Worm (Caenorhabditis elegans): ENCODE data around the gene srj-5.
A peak's percentile ranks its signal among the peaks of the same experiment; 100 is the strongest.

Gene srj-5

ce11 chrV:635630-636029 is 17.2 kb downstream of the srj-5 start (continued):
- TF ChIP-seq lin-13 (GFP tag; optimal IDR thresholded peaks at IDR 0.05) (no peak), hlh-30 (tag; optimal IDR thresholded peaks at IDR 0.05; ENCODE audit: insufficient read depth) (peak; percentile 87), mes-2 (tag; optimal IDR thresholded peaks at IDR 0.05; ENCODE audit: poor library complexity, severe bottlenecking) (peak; percentile 33), D1046.2 (GFP tag; IDR thresholded peaks at IDR 0.05) (no peak), F44E2.7 (GFP tag; IDR thresholded peaks at IDR 0.05) (no peak), Y75B8A.6 (GFP tag; IDR thresholded peaks at IDR 0.05) (no peak), nhr-25 (tag; optimal IDR thresholded peaks at IDR 0.05; ENCODE audit: borderline replicate concordance, insufficient read depth) (no peak), php-3 (GFP tag; IDR thresholded peaks at IDR 0.05) (no peak), spr-3 (GFP tag; optimal IDR thresholded peaks at IDR 0.05) (no peak)

ce11 chrV:634855-635254 is 18.0 kb downstream of the srj-5 start, which contains the start of gene F48G7.10:
Gene F48G7.10 (minus strand): TSS chrV:634955.
- TF ChIP-seq ctbp-1 (GFP tag; IDR thresholded peaks at IDR 0.05) = no peak
- no peak for TF ChIP-seq daf-8 (GFP tag; IDR thresholded peaks at IDR 0.05)
- no peak for TF ChIP-seq ceh-32 (tag; optimal IDR thresholded peaks at IDR 0.05; ENCODE audit: poor library complexity)
- TF ChIP-seq lin-39 (tag; optimal IDR thresholded peaks at IDR 0.05) = no peak
- no peak for TF ChIP-seq sdz-12 (GFP tag; optimal IDR thresholded peaks at IDR 0.05)
- no peak for TF ChIP-seq nhr-237 (tag; optimal IDR thresholded peaks at IDR 0.05)
- no peak for TF ChIP-seq zag-1 (tag; optimal IDR thresholded peaks at IDR 0.05)
- TF ChIP-seq snpc-1.2 (GFP tag; IDR thresholded peaks at IDR 0.05) = no peak
- no peak for TF ChIP-seq mdl-1 (tag; optimal IDR thresholded peaks at IDR 0.05)
- TF ChIP-seq nhr-25 (tag; optimal IDR thresholded peaks at IDR 0.05; ENCODE audit: borderline replicate concordance, insufficient read depth) = no peak
- no peak for TF ChIP-seq arid-1 (GFP tag; conservative IDR thresholded peaks at IDR 0.05)
- TF ChIP-seq ztf-11 (tag; optimal IDR thresholded peaks at IDR 0.05) = no peak
- no peak for TF ChIP-seq unc-130 (GFP tag; optimal IDR thresholded peaks at IDR 0.05)
- no peak for TF ChIP-seq dpl-1 (GFP tag; optimal IDR thresholded peaks at IDR 0.05)
- TF ChIP-seq Y105C5A.15 (GFP tag; IDR thresholded peaks at IDR 0.05) = no peak
- no peak for TF ChIP-seq ztf-7 (tag; optimal IDR thresholded peaks at IDR 0.05)
- TF ChIP-seq unc-62 (GFP tag; optimal IDR thresholded peaks at IDR 0.05 in 1 of 2) = no peak
- TF ChIP-seq unc-62 (tag; optimal IDR thresholded peaks at IDR 0.05) = no peak
- TF ChIP-seq saeg-2 (GFP tag; IDR thresholded peaks at IDR 0.05) = no peak

ce11 chrV:631832-632231 is 21.0 kb downstream of the srj-5 start:
- TF ChIP-seq dmd-6 (GFP tag; IDR thresholded peaks at IDR 0.05) (0 out of 2 replicates have a peak, but pooled peaks have one; percentile 18), nhr-41 (GFP tag; IDR thresholded peaks at IDR 0.05) (no peak), dve-1 (tag; optimal IDR thresholded peaks at IDR 0.05; ENCODE audit: insufficient read depth) (peak; percentile 38), aly-2 (tag; optimal IDR thresholded peaks at IDR 0.05) (no peak), nhr-6 (tag; optimal IDR thresholded peaks at IDR 0.05) (no peak), tra-1 (GFP tag; IDR thresholded peaks at IDR 0.05) (no peak), mes-2 (tag; optimal IDR thresholded peaks at IDR 0.05; ENCODE audit: poor library complexity, severe bottlenecking) (peak; percentile 27), hlh-30 (tag; optimal IDR thresholded peaks at IDR 0.05; ENCODE audit: insufficient read depth) (peak; percentile 10), php-3 (GFP tag; IDR thresholded peaks at IDR 0.05) (no peak), F10B5.3 (tag; optimal IDR thresholded peaks at IDR 0.05) (no peak), dpl-1 (GFP tag; optimal IDR thresholded peaks at IDR 0.05) (no peak), cey-2 (tag; optimal IDR thresholded peaks at IDR 0.05; ENCODE audit: borderline replicate concordance, insufficient read depth) (no peak), lin-1 (GFP tag; IDR thresholded peaks at IDR 0.05) (no peak), dmd-9 (GFP tag; IDR thresholded peaks at IDR 0.05) (no peak), nhr-48 (tag; optimal IDR thresholded peaks at IDR 0.05) (no peak), F26F4.8 (GFP tag; conservative IDR thresholded peaks at IDR 0.05) (no peak), vab-7 (GFP tag; IDR thresholded peaks at IDR 0.05) (no peak), zip-2 (tag; optimal IDR thresholded peaks at IDR 0.05) (no peak), unc-39 (tag; optimal IDR thresholded peaks at IDR 0.05) (no peak), F49E8.2 (tag; optimal IDR thresholded peaks at IDR 0.05; ENCODE audit: borderline replicate concordance) (no peak), hlh-11 (tag; optimal IDR thresholded peaks at IDR 0.05) (no peak), lim-7 (GFP tag; IDR thresholded peaks at IDR 0.05) (no peak), R02D3.7 (tag; optimal IDR thresholded peaks at IDR 0.05) (no peak), D1046.2 (GFP tag; IDR thresholded peaks at IDR 0.05) (no peak), nhr-28 (tag; optimal IDR thresholded peaks at IDR 0.05) (peak; percentile 48), pha-4 (GFP tag; IDR thresholded peaks at IDR 0.05) (no peak), pha-4 (tag; optimal IDR thresholded peaks at IDR 0.05) (no peak)

All from whole organism, L4 larva.